Fruit fly (Drosophila melanogaster): ENCODE measurements around the gene CG1847.

DNA sequence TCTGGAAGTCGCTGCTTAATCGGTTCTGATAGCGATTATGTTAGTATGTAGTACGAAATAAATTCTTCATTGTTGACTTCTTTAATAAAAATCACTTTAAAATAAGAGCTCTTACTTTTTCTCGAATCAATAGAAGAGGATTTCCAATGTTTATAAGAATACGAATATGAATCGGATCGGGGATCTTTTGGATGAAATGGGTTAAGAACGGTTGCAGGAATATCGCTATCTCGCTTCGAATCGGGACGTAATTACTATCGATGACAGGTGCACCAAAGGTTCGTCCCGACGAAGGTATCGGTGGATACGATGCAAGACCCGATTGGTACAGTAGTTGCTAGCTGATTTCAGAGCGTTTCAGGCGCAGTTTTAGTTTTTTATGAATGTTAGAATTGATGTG is 24.7 kb downstream of the CG1847 start, which contains the start of gene wisp:
- no peak for TF ChIP-seq CG10348 (GFP tag; IDR thresholded peaks at IDR 0.05)
- TF ChIP-seq CG8301 (tag; optimal IDR thresholded peaks at IDR 0.05): no peak
- TF ChIP-seq Pif1B (GFP tag; optimal IDR thresholded peaks at IDR 0.05): no peak
- TF ChIP-seq CG13204 (GFP tag; optimal IDR thresholded peaks at IDR 0.05): no peak
